Worm (Caenorhabditis elegans) whole organism, L1 larva: ENCODE results near the gene str-148.
A peak's percentile ranks its signal among the peaks of the same experiment; 100 is the strongest.

Experiments
- C04F5.9 ChIP-seq: sonication (generic microtip); optimal IDR thresholded peaks from 2 replicates; lab custom pipeline; 2016; ENCODE audit warnings: missing genetic modification characterization, missing compliant biosample characterization
- C34B4.2 ChIP-seq: sonication (generic microtip); optimal IDR thresholded peaks from 2 replicates; lab custom pipeline; 2017; ENCODE audit warnings: mild to moderate bottlenecking, missing genetic modification characterization, missing compliant biosample characterization
- F16B12.6 ChIP-seq: fragments of 150-350 bp; optimal IDR thresholded peaks from 2 replicates; lab custom pipeline; 2014; ENCODE audit warnings: missing biosample characterization, missing genetic modification characterization
- Y116A8C.19 ChIP-seq: sonication (generic microtip); optimal IDR thresholded peaks from 2 replicates; lab custom pipeline; 2016; ENCODE audit warnings: missing compliant biosample characterization, missing genetic modification characterization, borderline replicate concordance
- aly-2 ChIP-seq: fragments of 150-350 bp; optimal IDR thresholded peaks from 2 replicates; lab custom pipeline; 2014; ENCODE audit warnings: missing biosample characterization, missing genetic modification characterization
- blmp-1 ChIP-seq: fragments of 150-350 bp; optimal IDR thresholded peaks from 2 replicates; lab custom pipeline; 2014; ENCODE audit warnings: missing biosample characterization, missing genetic modification characterization
- ceh-63 ChIP-seq: fragments of 200-800 bp; sonication (Bioruptor generic); optimal IDR thresholded peaks from 2 replicates; lab custom pipeline; 2018; ENCODE audit warnings: mild to moderate bottlenecking, missing genetic modification characterization, missing compliant biosample characterization
- ceh-8 ChIP-seq: fragments of 200-800 bp; sonication (Bioruptor generic); optimal IDR thresholded peaks from 2 replicates; lab custom pipeline; 2018; ENCODE audit warnings: mild to moderate bottlenecking, missing genetic modification characterization, moderate library complexity, missing compliant biosample characterization
- ceh-90 ChIP-seq: sonication (generic microtip); optimal IDR thresholded peaks from 2 replicates; lab custom pipeline; 2016; ENCODE audit warnings: missing genetic modification characterization, missing compliant biosample characterization
- efl-1 ChIP-seq, 4 experiments: fragments of 150-350 bp; optimal IDR thresholded peaks in 3 of 4; peaks in 1 of 4; 1 replicate in 1 of 4; 2 replicates in 3 of 4; lab custom pipeline; 2014; ENCODE audit warnings: missing biosample characterization in 2 of 4, missing genetic modification characterization in 2 of 4, missing genetic modification reagents in 2 of 4
- efl-3 ChIP-seq: fragments of 200-800 bp; sonication (Bioruptor generic); optimal IDR thresholded peaks from 2 replicates; lab custom pipeline; 2018; ENCODE audit warnings: mild to moderate bottlenecking, missing genetic modification characterization, missing compliant biosample characterization
- elt-2 ChIP-seq: sonication (generic microtip); optimal IDR thresholded peaks from 2 replicates; lab custom pipeline; 2016; ENCODE audit warnings: missing genetic modification characterization, mild to moderate bottlenecking, inconsistent platforms, missing compliant biosample characterization, missing genetic modification reagents
- elt-3 ChIP-seq, 6 experiments: fragments of 150-350 bp in 1 of 6; sonication (generic microtip); optimal IDR thresholded peaks; 2 replicates each; lab custom pipeline; 2017 to 2018; ENCODE audit warnings: missing biosample characterization in 6 of 6, missing genetic modification characterization in 6 of 6, inconsistent platforms in 1 of 6
- ets-5 ChIP-seq: fragments of 200-800 bp; sonication (Bioruptor generic); IDR thresholded peaks from 2 replicates; pipeline ENCODE4 v1.3.6; 2022; ENCODE audit warnings: missing genetic modification characterization, missing compliant biosample characterization
- fos-1 ChIP-seq: fragments of 150-350 bp; optimal IDR thresholded peaks from 2 replicates; lab custom pipeline; 2014; ENCODE audit warnings: missing biosample characterization, missing genetic modification characterization
- hpl-2 ChIP-seq: fragments of 150-350 bp; optimal IDR thresholded peaks from 2 replicates; lab custom pipeline; 2014; ENCODE audit warnings: missing biosample characterization, missing genetic modification reagents, missing genetic modification characterization
- isw-1 ChIP-seq: fragments of 200-800 bp; sonication (Bioruptor generic); IDR thresholded peaks from 2 replicates; pipeline ENCODE4 v1.3.6; 2022; ENCODE audit warnings: missing genetic modification characterization, missing compliant biosample characterization
- jun-1 ChIP-seq: fragments of 150-350 bp; optimal IDR thresholded peaks from 2 replicates; lab custom pipeline; 2014; ENCODE audit warnings: missing biosample characterization, missing genetic modification reagents, missing genetic modification characterization
- lin-13 ChIP-seq: fragments of 150-350 bp; optimal IDR thresholded peaks from 2 replicates; lab custom pipeline; 2014; ENCODE audit warnings: missing biosample characterization, missing genetic modification reagents, missing genetic modification characterization
- lin-14 ChIP-seq: fragments of 200-800 bp; sonication (Bioruptor generic); optimal IDR thresholded peaks from 2 replicates; lab custom pipeline; 2018; ENCODE audit warnings: mild to moderate bottlenecking, missing genetic modification characterization, moderate library complexity, missing compliant biosample characterization
- lin-15B ChIP-seq: fragments of 150-350 bp; sonication (generic microtip); optimal IDR thresholded peaks from 3 replicates; lab custom pipeline; 2014; ENCODE audit warnings: missing biosample characterization, missing genetic modification characterization
- lin-35 ChIP-seq, 2 experiments: fragments of 150-350 bp; optimal IDR thresholded peaks; 2 replicates each; lab custom pipeline; 2014; ENCODE audit warnings: missing biosample characterization in 2 of 2, missing genetic modification characterization in 2 of 2, missing genetic modification reagents in 2 of 2
- lin-39 ChIP-seq: fragments of 150-350 bp; optimal IDR thresholded peaks from 2 replicates; lab custom pipeline; 2014; ENCODE audit warnings: missing biosample characterization, missing genetic modification reagents, missing genetic modification characterization
- lir-3 ChIP-seq: sonication (generic microtip); optimal IDR thresholded peaks from 2 replicates; lab custom pipeline; 2016; ENCODE audit warnings: mild to moderate bottlenecking, missing genetic modification characterization, moderate library complexity, missing compliant biosample characterization; ENCODE audit not compliant: poor library complexity
- lsy-2 ChIP-seq, 2 experiments: fragments of 150-350 bp; optimal IDR thresholded peaks; 2 replicates each; lab custom pipeline; 2014; ENCODE audit warnings: missing biosample characterization in 2 of 2, missing genetic modification characterization in 2 of 2
- mab-9 ChIP-seq: fragments of 200-800 bp; sonication (Bioruptor generic); IDR thresholded peaks from 2 replicates; pipeline ENCODE4 v1.3.6; 2022; ENCODE audit warnings: missing genetic modification reagents, missing genetic modification characterization, missing compliant biosample characterization
- mdl-1 ChIP-seq, 2 experiments: fragments of 150-350 bp; optimal IDR thresholded peaks; 2 replicates each; lab custom pipeline; 2014 to 2017; ENCODE audit warnings: missing biosample characterization in 2 of 2, missing genetic modification characterization in 2 of 2, inconsistent platforms in 1 of 2
- mep-1 ChIP-seq: fragments of 150-350 bp; optimal IDR thresholded peaks from 2 replicates; lab custom pipeline; 2014; ENCODE audit warnings: missing biosample characterization, missing genetic modification characterization
- nhr-20 ChIP-seq: sonication (generic microtip); optimal IDR thresholded peaks from 2 replicates; lab custom pipeline; 2016; ENCODE audit warnings: mild to moderate bottlenecking, missing genetic modification characterization, missing compliant biosample characterization
- nhr-28 ChIP-seq: fragments of 150-350 bp; optimal IDR thresholded peaks from 2 replicates; lab custom pipeline; 2014; ENCODE audit warnings: missing biosample characterization, missing genetic modification characterization
- nhr-85 ChIP-seq: sonication (generic microtip); peaks from one replicate; lab custom pipeline; 2016; ENCODE audit warnings: missing genetic modification characterization, inconsistent platforms, missing compliant biosample characterization
- nhr-90 ChIP-seq: sonication (generic microtip); optimal IDR thresholded peaks from 2 replicates; lab custom pipeline; 2016; ENCODE audit warnings: mild to moderate bottlenecking, missing genetic modification characterization, missing compliant biosample characterization; ENCODE audit not compliant: poor library complexity
- pag-3 ChIP-seq: sonication (generic microtip); optimal IDR thresholded peaks from 2 replicates; lab custom pipeline; 2017; ENCODE audit warnings: missing genetic modification characterization, mild to moderate bottlenecking, missing compliant biosample characterization, antibody characterized with exemption, borderline replicate concordance; ENCODE audit not compliant: insufficient read depth
- pax-3 ChIP-seq: fragments of 200-800 bp; sonication (Bioruptor generic); optimal IDR thresholded peaks from 2 replicates; lab custom pipeline; 2018; ENCODE audit warnings: mild to moderate bottlenecking, missing genetic modification characterization, moderate library complexity, missing compliant biosample characterization
- pqm-1 ChIP-seq: sonication (generic microtip); optimal IDR thresholded peaks from 3 replicates; lab custom pipeline; 2017; ENCODE audit warnings: missing biosample characterization, missing genetic modification characterization
- rnt-1 ChIP-seq: sonication (generic microtip); optimal IDR thresholded peaks from 2 replicates; lab custom pipeline; 2016; ENCODE audit warnings: mild to moderate bottlenecking, missing genetic modification characterization, moderate library complexity, missing compliant biosample characterization
- skn-1 ChIP-seq: fragments of 150-350 bp; optimal IDR thresholded peaks from 2 replicates; lab custom pipeline; 2014; ENCODE audit warnings: missing biosample characterization, missing genetic modification characterization
- snu-23 ChIP-seq: sonication (generic microtip); optimal IDR thresholded peaks from 2 replicates; lab custom pipeline; 2016; ENCODE audit warnings: missing genetic modification characterization, missing compliant biosample characterization
- sox-4 ChIP-seq: sonication (generic microtip); optimal IDR thresholded peaks from 2 replicates; lab custom pipeline; 2016; ENCODE audit warnings: missing genetic modification characterization, missing compliant biosample characterization
- tbx-2 ChIP-seq: sonication (generic microtip); optimal IDR thresholded peaks from 2 replicates; lab custom pipeline; 2016; ENCODE audit warnings: missing genetic modification characterization, missing compliant biosample characterization
- tlp-1 ChIP-seq: fragments of 150-350 bp; optimal IDR thresholded peaks from 2 replicates; lab custom pipeline; 2014; ENCODE audit warnings: missing biosample characterization, missing genetic modification characterization
- unc-30 ChIP-seq: sonication (generic microtip); optimal IDR thresholded peaks from 2 replicates; lab custom pipeline; 2017; ENCODE audit warnings: missing biosample characterization, missing genetic modification characterization
- unc-86 ChIP-seq: sonication (generic microtip); optimal IDR thresholded peaks from 2 replicates; lab custom pipeline; 2016; ENCODE audit warnings: missing genetic modification characterization, missing compliant biosample characterization
- unc-98 ChIP-seq: fragments of 200-800 bp; sonication (Bioruptor generic); IDR thresholded peaks from 2 replicates; pipeline ENCODE4 v1.3.6; 2022; ENCODE audit warnings: missing genetic modification characterization, missing compliant biosample characterization
- vab-15 ChIP-seq: sonication (generic microtip); optimal IDR thresholded peaks from 2 replicates; lab custom pipeline; 2017; ENCODE audit warnings: missing genotype, mild to moderate bottlenecking, missing genetic modification characterization, missing compliant biosample characterization
- zag-1 ChIP-seq: fragments of 150-350 bp; optimal IDR thresholded peaks from 2 replicates; lab custom pipeline; 2014; ENCODE audit warnings: missing biosample characterization, missing genetic modification characterization
- zip-4 ChIP-seq: fragments of 200-800 bp; sonication (Bioruptor generic); optimal IDR thresholded peaks from 2 replicates; lab custom pipeline; 2018; ENCODE audit warnings: mild to moderate bottlenecking, missing genetic modification characterization, moderate library complexity, missing compliant biosample characterization

Gene str-148

DNA sequence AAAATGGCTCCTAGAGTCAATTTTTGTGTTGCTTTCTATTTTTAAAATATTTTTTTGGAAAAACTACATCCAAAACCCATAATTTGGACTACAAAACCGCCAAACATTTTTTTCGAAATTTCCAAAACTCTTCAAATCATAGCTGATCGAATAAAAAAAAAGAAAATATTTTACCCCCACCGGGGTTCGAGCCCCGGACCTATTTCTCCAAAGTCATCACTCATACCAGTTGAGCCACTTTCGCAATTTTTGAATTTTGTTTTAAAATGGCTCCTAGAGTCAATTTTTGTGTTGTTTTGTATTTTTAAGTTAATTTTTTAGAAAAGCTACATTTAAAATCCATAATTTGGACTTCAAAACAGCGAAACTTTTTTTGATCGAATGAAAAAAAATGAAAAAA lies 39.8 kb downstream of the str-148 start:
- TF ChIP-seq jun-1 (tag; lab: Kevin White, UChicago): no peak
- no peak for TF ChIP-seq unc-86 (tag; lab: Kevin White, UChicago)
- TF ChIP-seq C34B4.2 (tag; lab: Kevin White, UChicago): no peak
- no peak for TF ChIP-seq elt-3 (tag; optimal IDR thresholded peaks at IDR 0.05; lab: Kevin White, UChicago)
- TF ChIP-seq unc-30 (tag; lab: Kevin White, UChicago): no peak
- no peak for TF ChIP-seq pqm-1 (tag; lab: Kevin White, UChicago)
- no peak for TF ChIP-seq vab-15 (tag; lab: Kevin White, UChicago)
- TF ChIP-seq skn-1 (tag; lab: Kevin White, UChicago): no peak
- TF ChIP-seq efl-3 (GFP tag; lab: Kevin White, UChicago): no peak
- TF ChIP-seq mab-9: no peak
- no peak for TF ChIP-seq elt-2 (tag; lab: Kevin White, UChicago)
- TF ChIP-seq zag-1 (tag; lab: Kevin White, UChicago): no peak
- no peak for TF ChIP-seq ceh-8 (GFP tag; lab: Kevin White, UChicago)
- no peak for TF ChIP-seq lin-13 (GFP tag; lab: Kevin White, UChicago)

DNA sequence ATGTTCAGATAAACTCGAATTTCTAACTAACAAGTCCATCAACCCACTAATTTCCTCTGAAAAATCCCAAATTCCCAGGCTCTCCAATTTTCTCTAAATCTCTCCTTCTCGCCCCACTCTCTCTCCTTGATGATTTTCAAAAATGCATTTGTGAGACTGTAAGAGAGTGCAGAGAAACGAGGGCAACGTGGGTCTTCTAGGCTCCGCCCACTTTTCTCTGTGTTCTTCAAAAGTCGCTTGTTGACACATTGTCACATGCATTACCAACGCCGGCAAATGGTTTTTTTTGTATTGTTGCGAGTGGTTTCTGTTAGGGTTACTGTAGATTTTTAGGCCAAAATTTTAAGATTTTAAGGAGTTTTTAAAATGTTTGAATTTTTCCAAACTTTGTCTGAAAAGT lies 40.7 kb downstream of the str-148 start:
- TF ChIP-seq efl-1 (optimal IDR thresholded peaks at IDR 0.05; lab: Kevin White, UChicago) (no peak), efl-1 (GFP tag; optimal IDR thresholded peaks at IDR 0.05 in 1 of 2; lab: Kevin White, UChicago) (peak in 1 of 2 experiments; percentile 62), hpl-2 (GFP tag; lab: Kevin White, UChicago) (no peak), lin-35 (GFP tag; optimal IDR thresholded peaks at IDR 0.05; lab: Kevin White, UChicago) (peak in 1 of 2 experiments; percentile 42), mdl-1 (tag; optimal IDR thresholded peaks at IDR 0.05; lab: Kevin White, UChicago) (peak in 1 of 2 experiments; percentile 64), C34B4.2 (tag; lab: Kevin White, UChicago) (no peak), tbx-2 (tag; lab: Kevin White, UChicago) (no peak), sox-4 (tag; lab: Kevin White, UChicago) (no peak), C04F5.9 (no peak), mep-1 (tag; lab: Kevin White, UChicago) (no peak), nhr-85 (peak; percentile 76), ceh-90 (no peak), lin-14 (GFP tag; lab: Kevin White, UChicago) (peak; percentile 50), zip-4 (GFP tag; lab: Kevin White, UChicago) (no peak), efl-3 (GFP tag; lab: Kevin White, UChicago) (no peak), lir-3 (tag; lab: Kevin White, UChicago) (no peak), snu-23 (peak; percentile 3), lin-15B (no peak), rnt-1 (tag; lab: Kevin White, UChicago) (peak; percentile 23), lsy-2 (tag; optimal IDR thresholded peaks at IDR 0.05; lab: Kevin White, UChicago) (peak in 1 of 2 experiments; percentile 15), lin-39 (tag; lab: Kevin White, UChicago) (no peak), fos-1 (tag; lab: Kevin White, UChicago) (no peak), blmp-1 (tag; lab: Kevin White, UChicago) (peak; percentile 20), unc-98 (GFP tag; lab: Robert Waterston, UW) (no peak), aly-2 (no peak)

DNA sequence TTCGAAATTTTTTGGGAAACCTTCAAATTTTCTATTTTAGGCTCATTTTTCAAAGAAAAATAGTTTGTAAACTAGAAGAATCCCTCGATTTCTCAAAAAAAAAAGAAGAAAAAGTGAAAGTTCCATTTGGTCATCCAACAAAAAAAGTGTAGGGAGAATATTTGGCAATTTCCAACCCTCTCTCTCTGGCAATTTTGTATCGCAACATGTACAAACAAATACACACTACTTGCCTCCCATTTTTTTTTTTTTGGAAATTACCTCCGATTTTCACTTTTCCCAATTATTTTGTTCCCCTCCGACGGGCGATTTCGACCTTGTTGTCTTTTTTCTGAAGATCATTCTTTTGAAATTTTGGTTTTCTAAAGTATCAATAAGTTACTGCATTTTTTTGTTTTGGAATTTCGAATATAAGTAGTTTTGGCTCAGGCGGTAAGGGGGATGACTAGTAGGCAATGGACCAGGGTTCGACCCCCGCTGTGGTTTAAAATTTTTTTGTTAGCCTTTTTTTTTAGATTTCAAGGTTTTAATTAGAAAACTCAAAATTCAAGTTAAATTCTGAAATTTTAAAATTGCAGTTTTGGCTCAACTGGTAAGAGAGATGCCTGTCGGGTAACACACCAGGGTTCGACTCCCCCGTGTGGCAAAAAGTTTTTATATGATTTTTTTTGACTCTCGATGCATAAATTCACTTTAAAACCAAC lies 42.9 kb downstream of the str-148 start:
- TF ChIP-seq lin-13 (GFP tag; lab: Kevin White, UChicago) (no peak), nhr-90 (tag; lab: Kevin White, UChicago) (no peak), F16B12.6 (tag; lab: Kevin White, UChicago) (no peak), nhr-28 (tag; lab: Kevin White, UChicago) (no peak), lin-35 (GFP tag; optimal IDR thresholded peaks at IDR 0.05; lab: Kevin White, UChicago) (no peak), ceh-90 (no peak), zag-1 (tag; lab: Kevin White, UChicago) (no peak), nhr-20 (tag; lab: Kevin White, UChicago) (peak; percentile 17), ets-5 (GFP tag; lab: Robert Waterston, UW) (no peak), ceh-63 (GFP tag; lab: Kevin White, UChicago) (no peak), efl-3 (GFP tag; lab: Kevin White, UChicago) (no peak), tlp-1 (tag; lab: Kevin White, UChicago) (no peak), blmp-1 (tag; lab: Kevin White, UChicago) (peak; percentile 65), pag-3 (tag; lab: Kevin White, UChicago) (no peak), skn-1 (tag; lab: Kevin White, UChicago) (no peak), pax-3 (no peak), isw-1 (GFP tag; lab: Robert Waterston, UW) (no peak), Y116A8C.19 (tag; lab: Kevin White, UChicago) (no peak), C34B4.2 (tag; lab: Kevin White, UChicago) (no peak)
